Fruit fly (Drosophila melanogaster) whole organism, embryonic: ENCODE data around the gene elB.
A peak's percentile ranks its signal among the peaks of the same experiment; 100 is the strongest.

Experiments used
- Adf1 ChIP-seq: fragments of 200-800 bp; sonication (Bioruptor generic); IDR thresholded peaks from 2 replicates; pipeline ENCODE4 v1.3.6; 2022; ENCODE audit warnings: missing biosample characterization, missing genetic modification characterization
- CG10209 ChIP-seq: fragments of 200-800 bp; sonication (Bioruptor generic); optimal IDR thresholded peaks from 3 replicates; lab custom pipeline; 2017; ENCODE audit warnings: missing biosample characterization, mild to moderate bottlenecking, missing genetic modification characterization, missing genetic modification reagents
- CG10267 ChIP-seq: fragments of 200-800 bp; sonication (Bioruptor generic); optimal IDR thresholded peaks from 2 replicates; lab custom pipeline; 2018; ENCODE audit warnings: missing biosample characterization, mild to moderate bottlenecking, missing genetic modification characterization, moderate library complexity
- CG10654 ChIP-seq: fragments of 200-800 bp; sonication (Bioruptor generic); optimal IDR thresholded peaks from 2 replicates; lab custom pipeline; 2016; ENCODE audit warnings: missing biosample characterization, missing genetic modification characterization
- CG10979 ChIP-seq: fragments of 200-800 bp; sonication (Bioruptor generic); optimal IDR thresholded peaks from 2 replicates; lab custom pipeline; 2018; ENCODE audit warnings: missing biosample characterization, mild to moderate bottlenecking, missing genetic modification characterization, moderate library complexity
- CG12236 ChIP-seq: fragments of 200-800 bp; sonication (Bioruptor generic); optimal IDR thresholded peaks from 2 replicates; lab custom pipeline; 2016; ENCODE audit warnings: missing biosample characterization, missing genetic modification characterization
- CG30431 ChIP-seq: fragments of 200-800 bp; sonication (Bioruptor generic); optimal IDR thresholded peaks from 2 replicates; lab custom pipeline; 2017; ENCODE audit warnings: missing biosample characterization, missing genetic modification characterization
- CG3995 ChIP-seq: fragments of 200-800 bp; sonication (Bioruptor generic); optimal IDR thresholded peaks from 3 replicates; lab custom pipeline; 2016; ENCODE audit warnings: missing biosample characterization, missing genetic modification characterization
- CG43689 ChIP-seq: fragments of 200-800 bp; sonication (Bioruptor generic); IDR thresholded peaks from 2 replicates; pipeline ENCODE4 v1.3.6; 2022; ENCODE audit warnings: missing biosample characterization, missing genetic modification characterization
- CG5180 ChIP-seq: fragments of 200-800 bp; sonication (Bioruptor generic); optimal IDR thresholded peaks from 3 replicates; lab custom pipeline; 2017; ENCODE audit warnings: missing biosample characterization, missing genetic modification characterization, mild to moderate bottlenecking, moderate library complexity, missing genetic modification reagents
- CG6175 ChIP-seq: fragments of 200-800 bp; sonication (Bioruptor generic); IDR thresholded peaks from 3 replicates; pipeline ENCODE4 v1.3.6; 2022; ENCODE audit warnings: missing biosample characterization, missing genetic modification characterization
- CG6654 ChIP-seq: fragments of 200-800 bp; sonication (Bioruptor generic); optimal IDR thresholded peaks from 2 replicates; lab custom pipeline; 2017; ENCODE audit warnings: missing biosample characterization, mild to moderate bottlenecking, missing genetic modification characterization
- CG7357 ChIP-seq: fragments of 200-800 bp; sonication (Bioruptor generic); IDR thresholded peaks from 3 replicates; pipeline ENCODE4 v1.3.6; 2022; ENCODE audit warnings: missing biosample characterization, missing genetic modification characterization
- Camta ChIP-seq: fragments of 200-800 bp; sonication (Bioruptor generic); optimal IDR thresholded peaks from 2 replicates; lab custom pipeline; 2016; ENCODE audit warnings: missing biosample characterization, missing genetic modification characterization
- Dip2 ChIP-seq: fragments of 200-800 bp; sonication (Bioruptor generic); IDR thresholded peaks from 2 replicates; pipeline ENCODE4 v1.3.6; 2022; ENCODE audit warnings: missing biosample characterization, missing genetic modification characterization
- E2f2 ChIP-seq: fragments of 200-800 bp; sonication (Bioruptor generic); IDR thresholded peaks from 2 replicates; pipeline ENCODE4 v1.3.6; 2022; ENCODE audit warnings: missing biosample characterization, missing genetic modification characterization
- Eip74EF ChIP-seq, 2 experiments: fragments of 200-800 bp in 1 of 2; fragments of >200 bp in 1 of 2; sonication (Bioruptor generic) in 1 of 2; optimal IDR thresholded peaks; 2 replicates each; lab custom pipeline; 2017 to 2019; ENCODE audit warnings: missing biosample characterization in 2 of 2, missing genetic modification characterization in 2 of 2, mild to moderate bottlenecking in 1 of 2, moderate library complexity in 1 of 2
- Hand ChIP-seq: fragments of 200-800 bp; sonication (Bioruptor generic); optimal IDR thresholded peaks from 2 replicates; lab custom pipeline; 2017; ENCODE audit warnings: mild to moderate bottlenecking, missing biosample characterization, missing genetic modification reagents, missing genetic modification characterization
- Hey ChIP-seq: fragments of 200-800 bp; sonication (Bioruptor generic); optimal IDR thresholded peaks from 3 replicates; lab custom pipeline; 2018; ENCODE audit warnings: missing biosample characterization, mild to moderate bottlenecking, missing genetic modification characterization
- Hmr ChIP-seq: fragments of 200-800 bp; sonication (Bioruptor generic); optimal IDR thresholded peaks from 3 replicates; lab custom pipeline; 2017; ENCODE audit warnings: mild to moderate bottlenecking, missing biosample characterization, missing genetic modification reagents, missing genetic modification characterization
- NFAT ChIP-seq: fragments of 200-800 bp; sonication (Bioruptor generic); IDR thresholded peaks from 2 replicates; pipeline ENCODE4 v1.3.6; 2022; ENCODE audit warnings: missing biosample characterization, missing genetic modification characterization
- Neu2 ChIP-seq: fragments of 200-800 bp; sonication (Bioruptor generic); optimal IDR thresholded peaks from 3 replicates; lab custom pipeline; 2016; ENCODE audit warnings: missing biosample characterization, missing genetic modification characterization, borderline replicate concordance
- Oli ChIP-seq: fragments of 200-800 bp; sonication (Bioruptor generic); optimal IDR thresholded peaks from 2 replicates; lab custom pipeline; 2018; ENCODE audit warnings: missing biosample characterization, mild to moderate bottlenecking, missing genetic modification characterization, moderate library complexity
- PHDP ChIP-seq: fragments of 200-800 bp; sonication (Bioruptor generic); optimal IDR thresholded peaks from 3 replicates; lab custom pipeline; 2018; ENCODE audit warnings: missing biosample characterization, mild to moderate bottlenecking, missing genetic modification characterization, moderate library complexity
- Rx ChIP-seq: fragments of 200-800 bp; sonication (Bioruptor generic); IDR thresholded peaks from 2 replicates; pipeline ENCODE4 v1.3.6; 2022; ENCODE audit warnings: missing biosample characterization, missing genetic modification characterization
- Vsx1 ChIP-seq: fragments of 200-800 bp; sonication (Bioruptor generic); optimal IDR thresholded peaks from 2 replicates; lab custom pipeline; 2017; ENCODE audit warnings: missing biosample characterization, mild to moderate bottlenecking, missing genetic modification characterization, missing genetic modification reagents
- al ChIP-seq: fragments of 200-800 bp; sonication (Bioruptor generic); IDR thresholded peaks from 2 replicates; pipeline ENCODE4 v1.3.6; 2022; ENCODE audit warnings: missing biosample characterization, missing genetic modification characterization
- aop ChIP-seq: fragments of 200-800 bp; sonication (Bioruptor generic); IDR thresholded peaks from 2 replicates; pipeline ENCODE4 v1.3.6; 2022; ENCODE audit warnings: missing biosample characterization, missing genetic modification characterization
- cas ChIP-seq: fragments of 200-800 bp; sonication (Bioruptor generic); IDR thresholded peaks from 2 replicates; pipeline ENCODE4 v1.3.6; 2022; ENCODE audit warnings: missing biosample characterization, missing genetic modification characterization
- cg ChIP-seq: fragments of 200-800 bp; sonication (Bioruptor generic); optimal IDR thresholded peaks from 3 replicates; lab custom pipeline; 2019; ENCODE audit warnings: missing biosample characterization, mild to moderate bottlenecking, missing genetic modification characterization, moderate library complexity
- dmrt11E ChIP-seq: fragments of 200-800 bp; sonication (Bioruptor generic); optimal IDR thresholded peaks from 3 replicates; lab custom pipeline; 2018; ENCODE audit warnings: missing biosample characterization, mild to moderate bottlenecking, missing genetic modification characterization, moderate library complexity
- esg ChIP-seq: fragments of 200-800 bp; sonication (Bioruptor generic); conservative IDR thresholded peaks from 2 replicates; pipeline ENCODE4 v1.3.6; 2022; ENCODE audit warnings: missing biosample characterization, missing genetic modification characterization
- eyg ChIP-seq: fragments of 200-800 bp; sonication (Bioruptor generic); optimal IDR thresholded peaks from 3 replicates; lab custom pipeline; 2016; ENCODE audit warnings: missing biosample characterization, missing genetic modification characterization
- grau ChIP-seq: fragments of 200-800 bp; optimal IDR thresholded peaks from 3 replicates; lab custom pipeline; 2019; ENCODE audit warnings: missing biosample characterization, mild to moderate bottlenecking, missing genetic modification characterization, moderate library complexity
- hkb ChIP-seq, 2 experiments: fragments of 200-800 bp in 1 of 2; fragments of >200 bp in 1 of 2; sonication (Bioruptor generic) in 1 of 2; IDR thresholded peaks in 1 of 2; optimal IDR thresholded peaks in 1 of 2; 2 replicates each; pipeline versions ENCODE4 v1.3.6 to Lab custom; 2017 to 2022; ENCODE audit warnings: missing biosample characterization in 1 of 2, missing genetic modification characterization in 1 of 2
- insv ChIP-seq, 2 experiments: fragments of 200-800 bp; sonication (Bioruptor generic); optimal IDR thresholded peaks; 3 replicates each; lab custom pipeline; 2016 to 2018; ENCODE audit warnings: missing biosample characterization in 2 of 2, missing genetic modification characterization in 2 of 2
- klu ChIP-seq: fragments of 200-800 bp; sonication (Bioruptor generic); IDR thresholded peaks from 2 replicates; pipeline ENCODE4 v1.3.6; 2022; ENCODE audit warnings: missing biosample characterization, missing genetic modification characterization
- knrl ChIP-seq: fragments of 200-800 bp; sonication (Bioruptor generic); IDR thresholded peaks from 3 replicates; pipeline ENCODE4 v1.3.6; 2022; ENCODE audit warnings: missing biosample characterization, missing genetic modification characterization; ENCODE audit not compliant: partially characterized antibody
- lola ChIP-seq, 3 experiments: fragments of >200 bp in 2 of 3; fragments of 200-800 bp in 1 of 3; sonication (Bioruptor generic) in 1 of 3; optimal IDR thresholded peaks; 2 replicates each; lab custom pipeline; 2017 to 2019; ENCODE audit warnings: missing biosample characterization in 3 of 3, missing genetic modification characterization in 3 of 3, mild to moderate bottlenecking in 1 of 3, moderate library complexity in 1 of 3
- pb ChIP-seq: fragments of 200-800 bp; sonication (Bioruptor generic); optimal IDR thresholded peaks from 3 replicates; lab custom pipeline; 2016; ENCODE audit warnings: missing biosample characterization, missing genetic modification characterization
- pzg ChIP-seq: fragments of 200-800 bp; sonication (Bioruptor generic); optimal IDR thresholded peaks from 3 replicates; lab custom pipeline; 2018; ENCODE audit warnings: missing biosample characterization, mild to moderate bottlenecking, missing genetic modification characterization, moderate library complexity
- run ChIP-seq: fragments of 200-800 bp; sonication (Bioruptor generic); optimal IDR thresholded peaks from 3 replicates; lab custom pipeline; 2018; ENCODE audit warnings: missing biosample characterization, mild to moderate bottlenecking, missing genetic modification characterization
- shn ChIP-seq: fragments of 200-800 bp; sonication (Bioruptor generic); optimal IDR thresholded peaks from 3 replicates; lab custom pipeline; 2016; ENCODE audit warnings: missing biosample characterization, missing genetic modification characterization
- slp2 ChIP-seq: fragments of 200-800 bp; sonication (Bioruptor generic); optimal IDR thresholded peaks from 2 replicates; lab custom pipeline; 2016; ENCODE audit warnings: missing biosample characterization, missing genetic modification characterization
- sqz ChIP-seq: fragments of 200-800 bp; sonication (Bioruptor generic); optimal IDR thresholded peaks from 3 replicates; lab custom pipeline; 2018; ENCODE audit warnings: missing biosample characterization, mild to moderate bottlenecking, missing genetic modification characterization
- tup ChIP-seq: fragments of 200-800 bp; sonication (Bioruptor generic); optimal IDR thresholded peaks from 2 replicates; lab custom pipeline; 2016; ENCODE audit warnings: missing biosample characterization, mild to moderate bottlenecking, missing genetic modification characterization, moderate library complexity
- usp ChIP-seq: fragments of >200 bp; optimal IDR thresholded peaks from 2 replicates; lab custom pipeline; 2017; ENCODE audit warnings: missing biosample characterization, missing genetic modification characterization
- vvl ChIP-seq: fragments of 200-800 bp; sonication (Bioruptor generic); IDR thresholded peaks from 2 replicates; pipeline ENCODE4 v1.3.6; 2022; ENCODE audit warnings: missing biosample characterization, missing genetic modification characterization
- zen2 ChIP-seq: fragments of 200-800 bp; sonication (Bioruptor generic); IDR thresholded peaks from 3 replicates; pipeline ENCODE4 v1.3.6; 2022; ENCODE audit warnings: missing biosample characterization, missing genetic modification characterization; ENCODE audit not compliant: partially characterized antibody
- zfh1 ChIP-seq: fragments of 200-800 bp; sonication (Bioruptor generic); IDR thresholded peaks from 3 replicates; pipeline ENCODE4 v1.3.6; 2022; ENCODE audit warnings: missing biosample characterization, missing genetic modification characterization

Gene elB

DNA sequence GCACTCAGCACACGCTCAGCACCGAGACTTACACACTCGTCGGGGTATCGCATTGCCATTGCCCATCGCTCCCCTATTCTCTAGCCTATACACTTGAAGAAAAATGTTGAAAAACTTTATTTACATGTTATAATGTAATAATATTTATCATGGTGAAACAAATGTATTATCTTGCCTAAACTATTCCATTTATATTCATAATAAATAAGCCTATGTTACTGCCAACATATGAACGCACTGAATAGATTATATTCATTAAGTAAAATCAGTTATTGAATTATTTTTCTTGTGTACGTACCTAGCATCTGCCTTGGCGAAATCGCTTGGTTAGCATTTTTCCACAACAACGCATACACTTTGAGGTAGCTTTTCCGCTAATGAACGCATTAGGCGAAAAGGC is 31.6 kb upstream of the elB start (continued):
- TF ChIP-seq Neu2 (GFP tag; lab: Kevin White, UChicago) (no peak), shn (GFP tag; lab: Kevin White, UChicago) (no peak), Hey (no peak), Rx (GFP tag; lab: Robert Waterston, UW) (no peak), Eip74EF (GFP tag; optimal IDR thresholded peaks at IDR 0.05; lab: Kevin White, UChicago) (no peak), cas (GFP tag; lab: Robert Waterston, UW) (no peak), sqz (no peak), CG10979 (peak; percentile 75), Oli (tag; lab: Kevin White, UChicago) (peak; percentile 66), zen2 (GFP tag; lab: Robert Waterston, UW) (no peak), CG6654 (GFP tag; lab: Kevin White, UChicago) (no peak), NFAT (GFP tag; lab: Robert Waterston, UW) (no peak), esg (GFP tag; lab: Robert Waterston, UW) (no peak; the same call in 1 of the 2 replicates), cg (GFP tag; lab: Kevin White, UChicago) (no peak), Adf1 (no peak), insv (GFP tag; optimal IDR thresholded peaks at IDR 0.05; lab: Kevin White, UChicago) (no peak), PHDP (tag; lab: Kevin White, UChicago) (peak; percentile 65), Hand (GFP tag; lab: Kevin White, UChicago) (no peak), CG5180 (GFP tag; lab: Kevin White, UChicago) (no peak), CG6175 (GFP tag; lab: Robert Waterston, UW) (no peak), tup (GFP tag; lab: Kevin White, UChicago) (no peak), CG7357 (GFP tag; lab: Robert Waterston, UW) (peak; percentile 25; the same call in 1 of the 3 replicates), grau (tag; lab: Kevin White, UChicago) (peak; percentile 67), CG10209 (peak; percentile 27), usp (GFP tag; lab: Kevin White, UChicago) (no peak), aop (GFP tag; lab: Robert Waterston, UW) (no peak), lola (GFP tag; optimal IDR thresholded peaks at IDR 0.05; lab: Kevin White, UChicago) (peak in 1 of 3 experiments; percentile 70), CG30431 (no peak), Camta (GFP tag; lab: Kevin White, UChicago) (no peak), E2f2 (GFP tag; lab: Robert Waterston, UW) (peak; percentile 18; the same call in 1 of the 2 replicates), zfh1 (GFP tag; lab: Robert Waterston, UW) (0 out of 3 replicates have a peak, but pooled peaks have one; percentile 51), klu (GFP tag; lab: Robert Waterston, UW) (no peak), Dip2 (no peak), CG10267 (tag; lab: Kevin White, UChicago) (peak; percentile 68), slp2 (GFP tag; lab: Kevin White, UChicago) (no peak), al (GFP tag; lab: Robert Waterston, UW) (no peak), Hmr (GFP tag; lab: Kevin White, UChicago) (peak; percentile 23), eyg (GFP tag; lab: Kevin White, UChicago) (no peak), dmrt11E (tag; lab: Kevin White, UChicago) (peak; percentile 70), CG12236 (GFP tag; lab: Kevin White, UChicago) (no peak), Vsx1 (GFP tag; lab: Kevin White, UChicago) (no peak), pzg (GFP tag; lab: Kevin White, UChicago) (no peak), vvl (GFP tag; lab: Robert Waterston, UW) (no peak), knrl (GFP tag; lab: Robert Waterston, UW) (no peak), CG3995 (no peak), run (tag; lab: Kevin White, UChicago) (no peak), CG43689 (GFP tag; lab: Robert Waterston, UW) (no peak), hkb (optimal IDR thresholded peaks at IDR 0.05; lab: Kevin White, UChicago) (no peak), hkb (GFP tag; IDR thresholded peaks at IDR 0.05; lab: Robert Waterston, UW) (peak; percentile 64), CG10654 (GFP tag; lab: Kevin White, UChicago) (peak; percentile 5), pb (no peak)
